Fruit fly (Drosophila melanogaster) whole organism, prepupa: ENCODE data around the gene Ctps.

ENCODE experiments used
- Blimp-1 ChIP-seq: fragments of 200-800 bp; sonication (Bioruptor generic); optimal IDR thresholded peaks from 3 replicates; lab custom pipeline; 2017; ENCODE audit warnings: missing biosample characterization, missing genetic modification characterization, mild to moderate bottlenecking, moderate library complexity, missing genetic modification reagents
- CG10631 ChIP-seq: fragments of 200-800 bp; sonication (Bioruptor generic); optimal IDR thresholded peaks from 2 replicates; lab custom pipeline; 2016; ENCODE audit warnings: missing biosample characterization, missing genetic modification characterization
- CG10669 ChIP-seq: fragments of 200-800 bp; sonication (Bioruptor generic); optimal IDR thresholded peaks from 3 replicates; lab custom pipeline; 2018; ENCODE audit warnings: missing biosample characterization, mild to moderate bottlenecking, missing genetic modification characterization, moderate library complexity
- CG11762 ChIP-seq: fragments of 200-800 bp; sonication (Bioruptor generic); optimal IDR thresholded peaks from 3 replicates; lab custom pipeline; 2016; ENCODE audit warnings: missing biosample characterization, missing genetic modification characterization; ENCODE audit not compliant: insufficient read depth
- CG11902 ChIP-seq: fragments of 200-800 bp; sonication (Bioruptor generic); optimal IDR thresholded peaks from 3 replicates; lab custom pipeline; 2016; ENCODE audit warnings: missing biosample characterization, missing genetic modification characterization
- CG15336 ChIP-seq: fragments of 200-800 bp; sonication (Bioruptor generic); IDR thresholded peaks from 2 replicates; pipeline ENCODE4 v1.3.6; 2022; ENCODE audit warnings: missing biosample characterization, missing genetic modification characterization
- CG16779 ChIP-seq: fragments of 200-800 bp; sonication (Bioruptor generic); optimal IDR thresholded peaks from 3 replicates; lab custom pipeline; 2017; ENCODE audit warnings: missing biosample characterization, mild to moderate bottlenecking, missing genetic modification characterization
- CG3032 ChIP-seq: fragments of 200-800 bp; optimal IDR thresholded peaks from 2 replicates; lab custom pipeline; 2019; ENCODE audit warnings: missing biosample characterization, mild to moderate bottlenecking, missing genetic modification characterization, moderate library complexity
- CG31627 ChIP-seq: fragments of 200-800 bp; sonication (Bioruptor generic); optimal IDR thresholded peaks from 3 replicates; lab custom pipeline; 2016; ENCODE audit warnings: missing biosample characterization, missing genetic modification characterization
- CG32006 ChIP-seq: fragments of 200-800 bp; sonication (Bioruptor generic); optimal IDR thresholded peaks from 3 replicates; lab custom pipeline; 2017; ENCODE audit warnings: missing biosample characterization, mild to moderate bottlenecking, missing genetic modification characterization
- CG6163 ChIP-seq: fragments of 200-800 bp; sonication (Bioruptor generic); IDR thresholded peaks from 3 replicates; pipeline ENCODE4 v1.3.6; 2022; ENCODE audit warnings: missing biosample characterization, missing genetic modification characterization
- CG7368 ChIP-seq: fragments of 200-800 bp; sonication (Bioruptor generic); optimal IDR thresholded peaks from 3 replicates; lab custom pipeline; 2016; ENCODE audit warnings: missing biosample characterization, missing genetic modification characterization
- CG8119 ChIP-seq: fragments of 200-800 bp; sonication (Bioruptor generic); IDR thresholded peaks from 3 replicates; pipeline ENCODE4 v1.3.6; 2022; ENCODE audit warnings: missing biosample characterization, missing genetic modification characterization
- CG8319 ChIP-seq: fragments of 200-800 bp; sonication (Bioruptor generic); optimal IDR thresholded peaks from 3 replicates; lab custom pipeline; 2016; ENCODE audit warnings: missing biosample characterization, missing genetic modification characterization
- CG9139 ChIP-seq: fragments of 200-800 bp; sonication (Bioruptor generic); optimal IDR thresholded peaks from 3 replicates; lab custom pipeline; 2017; ENCODE audit warnings: missing biosample characterization, mild to moderate bottlenecking, missing genetic modification characterization
- Eip75B ChIP-seq: fragments of 200-800 bp; sonication (Bioruptor generic); optimal IDR thresholded peaks from 3 replicates; lab custom pipeline; 2016; ENCODE audit warnings: missing biosample characterization, missing genetic modification characterization
- Eip78C ChIP-seq: fragments of 200-800 bp; sonication (Bioruptor generic); peaks from one replicate; lab custom pipeline; 2016; ENCODE audit warnings: missing biosample characterization, missing genetic modification characterization
- Eip93F ChIP-seq: fragments of 200-800 bp; sonication (Bioruptor generic); optimal IDR thresholded peaks from 2 replicates; lab custom pipeline; 2016; ENCODE audit warnings: missing biosample characterization, mild to moderate bottlenecking, missing genetic modification characterization
- Ets21C ChIP-seq: fragments of 200-800 bp; sonication (Bioruptor generic); optimal IDR thresholded peaks from 3 replicates; lab custom pipeline; 2016; ENCODE audit warnings: missing biosample characterization, missing genetic modification characterization
- Ets96B ChIP-seq: fragments of 200-800 bp; optimal IDR thresholded peaks from 2 replicates; lab custom pipeline; 2019; ENCODE audit warnings: missing biosample characterization, mild to moderate bottlenecking, missing genetic modification characterization, moderate library complexity
- Gug ChIP-seq: fragments of 200-800 bp; sonication (Bioruptor generic); IDR thresholded peaks from 2 replicates; pipeline ENCODE4 v1.3.6; 2022; ENCODE audit warnings: missing biosample characterization, missing genetic modification characterization
- Hr38 ChIP-seq: sonication (Bioruptor generic); optimal IDR thresholded peaks from 2 replicates; lab custom pipeline; 2016; ENCODE audit warnings: missing biosample characterization, missing genetic modification characterization
- Hr39 ChIP-seq: fragments of 200-800 bp; sonication (Bioruptor generic); optimal IDR thresholded peaks from 2 replicates; lab custom pipeline; 2016; ENCODE audit warnings: missing biosample characterization, missing genetic modification characterization
- Met ChIP-seq: fragments of 200-800 bp; sonication (Bioruptor generic); optimal IDR thresholded peaks from 3 replicates; lab custom pipeline; 2016; ENCODE audit warnings: missing biosample characterization, missing genetic modification characterization
- OdsH ChIP-seq: fragments of 200-800 bp; sonication (Bioruptor generic); optimal IDR thresholded peaks from 3 replicates; lab custom pipeline; 2016; ENCODE audit warnings: missing biosample characterization, missing genetic modification characterization
- Sox102F ChIP-seq: fragments of 200-800 bp; sonication (Bioruptor generic); optimal IDR thresholded peaks from 2 replicates; lab custom pipeline; 2016; ENCODE audit warnings: missing biosample characterization, mild to moderate bottlenecking, missing genetic modification characterization
- Sox15 ChIP-seq: fragments of 200-800 bp; sonication (Bioruptor generic); optimal IDR thresholded peaks from 3 replicates; lab custom pipeline; 2016; ENCODE audit warnings: missing biosample characterization, missing genetic modification characterization
- achi ChIP-seq: fragments of 200-800 bp; sonication (Bioruptor generic); optimal IDR thresholded peaks from 3 replicates; lab custom pipeline; 2016; ENCODE audit warnings: missing biosample characterization, missing genetic modification characterization
- acj6 ChIP-seq: fragments of 200-800 bp; sonication (Bioruptor generic); optimal IDR thresholded peaks from 3 replicates; lab custom pipeline; 2016; ENCODE audit warnings: missing biosample characterization, missing genetic modification characterization
- cyc ChIP-seq: fragments of 200-800 bp; sonication (Bioruptor generic); optimal IDR thresholded peaks from 3 replicates; lab custom pipeline; 2016; ENCODE audit warnings: missing biosample characterization, missing genetic modification characterization
- dac ChIP-seq: fragments of 200-800 bp; sonication (Bioruptor generic); optimal IDR thresholded peaks from 2 replicates; lab custom pipeline; 2017; ENCODE audit warnings: missing biosample characterization, mild to moderate bottlenecking, missing genetic modification characterization
- dsx ChIP-seq: fragments of 200-800 bp; optimal IDR thresholded peaks from 3 replicates; lab custom pipeline; 2019; ENCODE audit warnings: missing biosample characterization, mild to moderate bottlenecking, missing genetic modification characterization, moderate library complexity; ENCODE audit not compliant: poor library complexity, severe bottlenecking
- esn ChIP-seq: fragments of 200-800 bp; sonication (Bioruptor generic); optimal IDR thresholded peaks from 2 replicates; lab custom pipeline; 2016; ENCODE audit warnings: missing biosample characterization, mild to moderate bottlenecking, missing genetic modification characterization, moderate library complexity
- fd85E ChIP-seq: fragments of 200-800 bp; sonication (Bioruptor generic); optimal IDR thresholded peaks from 3 replicates; lab custom pipeline; 2016; ENCODE audit warnings: missing biosample characterization, missing genetic modification characterization
- fkh ChIP-seq: fragments of 200-800 bp; sonication (Bioruptor generic); optimal IDR thresholded peaks from 3 replicates; lab custom pipeline; 2017; ENCODE audit warnings: missing biosample characterization, mild to moderate bottlenecking, missing genetic modification characterization, moderate library complexity
- lz ChIP-seq: fragments of 200-800 bp; sonication (Bioruptor generic); optimal IDR thresholded peaks from 3 replicates; lab custom pipeline; 2016; ENCODE audit warnings: missing biosample characterization, missing genetic modification characterization
- net ChIP-seq: fragments of 200-800 bp; sonication (Bioruptor generic); optimal IDR thresholded peaks from 3 replicates; lab custom pipeline; 2016; ENCODE audit warnings: missing biosample characterization, missing genetic modification characterization
- pdm3 ChIP-seq: fragments of 200-800 bp; sonication (Bioruptor generic); optimal IDR thresholded peaks from 3 replicates; lab custom pipeline; 2016; ENCODE audit warnings: missing biosample characterization, missing genetic modification characterization
- salr ChIP-seq, 2 experiments: fragments of 200-800 bp; sonication (Bioruptor generic); optimal IDR thresholded peaks; 3 replicates each; lab custom pipeline; 2016 to 2018; ENCODE audit warnings: missing biosample characterization in 2 of 2, missing genetic modification characterization in 2 of 2, mild to moderate bottlenecking in 1 of 2
- spab ChIP-seq: fragments of 200-800 bp; sonication (Bioruptor generic); optimal IDR thresholded peaks from 2 replicates; lab custom pipeline; 2017; ENCODE audit warnings: missing biosample characterization, mild to moderate bottlenecking, missing genetic modification characterization, missing genetic modification reagents
- svp ChIP-seq: fragments of 200-800 bp; sonication (Bioruptor generic); peaks from one replicate; lab custom pipeline; 2016; ENCODE audit warnings: missing biosample characterization, missing genetic modification characterization
- topi ChIP-seq: fragments of 200-800 bp; sonication (Bioruptor generic); optimal IDR thresholded peaks from 3 replicates; lab custom pipeline; 2016; ENCODE audit warnings: missing biosample characterization, missing genetic modification characterization

The Ctps gene

DNA sequence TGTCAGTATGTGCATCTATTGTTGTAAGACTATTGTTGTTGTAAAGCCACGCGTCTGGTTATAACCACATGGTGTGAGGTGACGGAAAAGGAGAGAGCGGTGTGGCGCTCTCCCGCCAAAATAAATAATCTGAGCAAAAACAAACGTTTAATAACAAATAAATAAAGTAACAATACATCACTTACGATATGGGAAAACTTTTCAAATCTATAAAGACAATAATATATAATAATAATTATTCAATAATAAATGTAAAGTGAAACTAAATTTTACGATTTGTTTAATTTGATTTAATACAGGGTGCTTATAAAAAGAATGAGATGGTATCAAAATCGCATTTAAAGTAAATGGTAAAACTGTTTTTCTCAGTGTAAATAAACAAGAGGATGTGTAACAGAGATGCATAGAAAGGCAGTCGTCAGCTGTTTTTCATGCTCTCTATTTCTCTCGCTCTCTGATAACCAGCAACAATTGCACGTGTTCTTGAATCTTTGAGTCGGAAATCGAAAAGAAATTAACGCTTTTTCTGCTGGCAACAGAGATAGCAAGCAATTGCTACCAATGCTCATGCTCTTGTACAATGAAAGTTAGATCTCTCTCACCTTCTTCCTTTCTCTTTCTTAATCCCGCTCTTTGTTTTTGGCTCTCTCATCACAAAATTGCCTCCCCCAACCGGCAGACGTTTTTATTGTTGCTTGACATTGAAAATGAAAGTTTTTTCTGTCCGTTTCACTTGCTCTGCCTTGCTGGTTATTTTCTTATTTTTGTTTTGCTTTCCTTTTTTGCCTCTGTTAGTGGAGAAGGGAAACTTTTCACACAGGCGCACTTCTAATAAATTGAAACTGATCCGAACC is 1.2 kb downstream of the Ctps start (continued):
- peak; percentile 96 for TF ChIP-seq CG8119
- TF ChIP-seq salr (GFP tag; optimal IDR thresholded peaks at IDR 0.05; lab: Kevin White, UChicago): peak in 1 of 2 experiments; percentile 84
- TF ChIP-seq CG10669 (GFP tag; lab: Kevin White, UChicago): peak; percentile 79
- peak; percentile 88 for TF ChIP-seq CG3032 (tag; lab: Kevin White, UChicago)
- no peak for TF ChIP-seq Sox15
- no peak for TF ChIP-seq Ets21C
- TF ChIP-seq cyc (GFP tag; lab: Kevin White, UChicago): peak; percentile 56
- peak; percentile 74 for TF ChIP-seq dsx (GFP tag; lab: Kevin White, UChicago)
- TF ChIP-seq fd85E (GFP tag; lab: Kevin White, UChicago): peak; percentile 55
- no peak for TF ChIP-seq CG11902
- peak; percentile 86 for TF ChIP-seq CG32006
- peak; percentile 64 for TF ChIP-seq esn (GFP tag; lab: Kevin White, UChicago)
- peak; percentile 74 for TF ChIP-seq Ets96B (tag; lab: Kevin White, UChicago)
- TF ChIP-seq acj6 (GFP tag; lab: Kevin White, UChicago): peak; percentile 63
- no peak for TF ChIP-seq Eip93F
- peak; percentile 53 for TF ChIP-seq CG16779

DNA sequence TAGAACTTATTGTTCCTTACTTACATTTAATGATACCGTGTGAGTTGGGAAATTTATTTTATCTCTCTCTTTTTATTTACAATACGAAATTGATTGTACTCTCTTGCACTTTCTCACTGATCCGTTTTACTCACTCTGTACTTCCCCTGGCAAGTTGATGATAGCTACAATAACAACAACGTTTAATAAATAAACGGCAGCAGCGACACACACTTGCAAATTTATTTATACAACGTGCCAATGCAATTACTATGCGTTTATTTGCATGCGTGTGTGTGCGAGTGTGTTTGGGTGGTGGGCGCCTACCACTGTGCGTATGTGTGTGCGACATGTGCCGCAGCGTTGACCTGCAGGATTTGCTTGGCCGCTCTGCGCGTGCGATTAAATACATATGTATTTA is 1.8 kb downstream of the Ctps start:
- TF ChIP-seq CG11762 (GFP tag; lab: Kevin White, UChicago) (no peak), svp (GFP tag; lab: Kevin White, UChicago) (peak; percentile 88), Eip75B (GFP tag; lab: Kevin White, UChicago) (no peak), CG10631 (no peak), Sox102F (GFP tag; lab: Kevin White, UChicago) (no peak), achi (GFP tag; lab: Kevin White, UChicago) (no peak), CG6163 (GFP tag; lab: Robert Waterston, UW) (no peak), topi (no peak), net (GFP tag; lab: Kevin White, UChicago) (no peak), Eip78C (peak; percentile 38), Hr39 (no peak), CG32006 (peak; percentile 23), spab (GFP tag; lab: Kevin White, UChicago) (no peak), OdsH (GFP tag; lab: Kevin White, UChicago) (no peak), Met (GFP tag; lab: Kevin White, UChicago) (no peak), CG31627 (GFP tag; lab: Kevin White, UChicago) (no peak), fkh (no peak)

DNA sequence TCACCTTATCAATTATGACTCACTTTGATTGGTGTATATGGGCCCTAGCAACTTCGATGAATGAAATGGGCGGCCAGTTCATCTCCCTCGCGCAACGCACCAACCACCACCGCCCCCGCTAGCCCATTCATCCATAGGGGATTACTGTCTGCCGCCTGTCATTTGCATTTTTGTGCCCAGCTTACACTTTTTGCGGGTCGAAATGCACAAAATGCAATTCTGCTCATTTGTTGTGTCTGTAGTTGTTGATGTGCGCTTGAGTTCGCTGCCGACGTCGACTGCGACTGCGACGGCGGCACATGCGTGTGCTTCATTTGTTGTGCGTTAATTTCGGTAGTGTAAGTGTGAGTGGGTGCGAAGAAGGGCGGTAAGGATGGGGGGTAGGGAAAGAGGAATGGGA is 3.3 kb downstream of the Ctps start:
- TF ChIP-seq Gug (no peak), cyc (GFP tag; lab: Kevin White, UChicago) (no peak), Hr39 (no peak), dsx (GFP tag; lab: Kevin White, UChicago) (no peak), CG11762 (GFP tag; lab: Kevin White, UChicago) (no peak), Eip78C (peak; percentile 33), spab (GFP tag; lab: Kevin White, UChicago) (no peak)

DNA sequence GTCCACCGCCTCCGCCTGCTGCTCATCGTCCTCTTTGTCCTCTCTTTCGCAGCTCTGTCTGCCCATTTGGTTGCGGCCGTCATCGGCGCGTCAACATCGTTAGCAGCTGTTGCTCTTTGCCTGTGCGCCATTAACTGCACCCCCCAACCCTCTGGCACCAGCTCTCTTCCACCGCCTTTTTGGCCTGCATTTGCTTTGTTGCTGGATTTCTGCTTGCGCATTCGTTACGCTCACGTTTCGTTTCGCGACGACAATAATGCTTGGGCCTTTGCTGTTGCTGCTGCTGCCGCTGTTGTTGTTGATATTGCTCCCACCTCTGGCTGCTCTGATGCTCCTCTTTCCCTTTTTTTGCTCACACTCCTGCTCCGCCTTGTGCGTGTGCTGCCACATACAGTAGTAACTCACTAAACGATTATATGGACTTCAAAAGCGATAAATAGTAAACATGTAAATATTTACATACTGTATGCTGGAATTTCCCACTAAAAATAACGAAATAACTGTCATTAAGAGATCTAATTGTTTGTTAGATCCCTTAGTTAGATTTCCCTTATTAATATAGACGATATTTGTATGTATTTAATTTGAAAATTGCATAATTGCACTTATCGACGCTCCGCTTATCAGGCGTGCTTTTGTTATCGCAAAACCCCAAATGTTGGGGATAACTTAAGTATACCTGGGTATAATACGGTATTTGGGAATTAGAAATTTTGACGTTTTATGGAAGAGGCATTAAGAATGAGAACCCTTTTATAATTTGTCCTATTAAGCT is 4.1 kb downstream of the Ctps start:
- no peak for TF ChIP-seq CG8319 (GFP tag; lab: Kevin White, UChicago)
- TF ChIP-seq topi: peak; percentile 8
- peak; percentile 40 for TF ChIP-seq lz (GFP tag; lab: Kevin White, UChicago)
- TF ChIP-seq Hr39: peak; percentile 52
- TF ChIP-seq CG10669 (GFP tag; lab: Kevin White, UChicago): peak; percentile 33
- peak; percentile 60 for TF ChIP-seq cyc (GFP tag; lab: Kevin White, UChicago)
- peak; percentile 59 for TF ChIP-seq pdm3 (GFP tag; lab: Kevin White, UChicago)
- TF ChIP-seq CG32006: peak; percentile 23
- TF ChIP-seq acj6 (GFP tag; lab: Kevin White, UChicago): peak; percentile 52
- peak; percentile 46 for TF ChIP-seq Blimp-1 (GFP tag; lab: Kevin White, UChicago)
- peak; percentile 67 for TF ChIP-seq Eip78C
- TF ChIP-seq dac (GFP tag; lab: Kevin White, UChicago): no peak
- peak; percentile 3 for TF ChIP-seq CG9139
- peak; percentile 37; the same call in 1 of the 2 replicates for TF ChIP-seq CG15336 (GFP tag; lab: Robert Waterston, UW)
- TF ChIP-seq Sox15: peak; percentile 1
- TF ChIP-seq CG11902: peak; percentile 3
- TF ChIP-seq Hr38 (GFP tag; lab: Kevin White, UChicago): no peak
- peak; percentile 16 for TF ChIP-seq net (GFP tag; lab: Kevin White, UChicago)
- peak; percentile 1 for TF ChIP-seq CG16779
- TF ChIP-seq CG7368: no peak
